Worm (Caenorhabditis elegans): ENCODE data around the gene str-165.

DNA sequence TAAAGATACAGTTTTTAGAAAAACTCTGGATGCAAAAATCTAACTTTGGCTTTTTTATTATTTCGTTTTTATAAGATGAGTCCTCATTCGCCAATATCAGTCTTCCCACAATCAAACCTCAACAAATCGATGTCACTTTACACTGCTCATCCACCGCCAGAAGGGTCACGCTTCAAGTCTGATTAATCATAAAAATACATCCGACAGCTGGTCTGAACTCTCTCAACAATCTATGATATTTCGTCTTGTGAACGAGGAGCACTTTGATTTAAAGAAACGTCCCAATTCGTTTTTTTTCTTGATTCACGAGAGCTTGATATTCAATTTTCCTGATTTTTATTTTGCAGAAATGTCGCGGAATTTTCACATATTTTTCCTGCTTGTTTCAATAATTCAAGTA is 3.0 kb upstream of the str-165 start, which contains the start of gene nrf-5:
- TF ChIP-seq nhr-77 (tag; optimal IDR thresholded peaks at IDR 0.05) (no peak), ama-1 (optimal IDR thresholded peaks at IDR 0.05) (no peak), nhr-11 (tag; optimal IDR thresholded peaks at IDR 0.05) (no peak), pqm-1 (tag; optimal IDR thresholded peaks at IDR 0.05) (no peak), ZK546.5 (tag; optimal IDR thresholded peaks at IDR 0.05) (no peak), mdl-1 (tag; optimal IDR thresholded peaks at IDR 0.05) (no peak), unc-62 (GFP tag; optimal IDR thresholded peaks at IDR 0.05) (no peak), elt-1 (tag; optimal IDR thresholded peaks at IDR 0.05) (no peak), lin-39 (tag; optimal IDR thresholded peaks at IDR 0.05) (no peak), zag-1 (tag; optimal IDR thresholded peaks at IDR 0.05) (no peak), snpc-4 (tag; optimal IDR thresholded peaks at IDR 0.05) (no peak), aly-2 (tag; optimal IDR thresholded peaks at IDR 0.05) (no peak)
